Fruit fly (Drosophila melanogaster) whole organism, embryonic: ENCODE data around the gene Cubn.

Experiments
- CG11560 ChIP-seq: fragments of 200-800 bp; sonication (Bioruptor generic); IDR thresholded peaks from 3 replicates; pipeline ENCODE4 v1.3.6; 2022; ENCODE audit warnings: missing biosample characterization, missing genetic modification characterization
- CG12104 ChIP-seq: fragments of 200-800 bp; sonication (Bioruptor generic); optimal IDR thresholded peaks from 3 replicates; lab custom pipeline; 2016; ENCODE audit warnings: missing biosample characterization, missing genetic modification characterization
- CG12155 ChIP-seq: fragments of 200-800 bp; sonication (Bioruptor generic); optimal IDR thresholded peaks from 3 replicates; lab custom pipeline; 2016; ENCODE audit warnings: missing biosample characterization, missing genetic modification characterization
- CG12744 ChIP-seq: fragments of 200-800 bp; sonication (Bioruptor generic); optimal IDR thresholded peaks from 2 replicates; lab custom pipeline; 2016; ENCODE audit warnings: missing biosample characterization, missing genetic modification characterization
- CG13424 ChIP-seq: fragments of 200-800 bp; sonication (Bioruptor generic); optimal IDR thresholded peaks from 2 replicates; lab custom pipeline; 2019; ENCODE audit warnings: missing biosample characterization, mild to moderate bottlenecking, missing genetic modification characterization, moderate library complexity
- CG1603 ChIP-seq: fragments of 200-800 bp; sonication (Bioruptor generic); optimal IDR thresholded peaks from 2 replicates; lab custom pipeline; 2019; ENCODE audit warnings: missing biosample characterization, mild to moderate bottlenecking, missing genetic modification characterization, moderate library complexity
- CG17912 ChIP-seq: fragments of 200-800 bp; sonication (Bioruptor generic); optimal IDR thresholded peaks from 2 replicates; lab custom pipeline; 2018; ENCODE audit warnings: missing biosample characterization, mild to moderate bottlenecking, missing genetic modification characterization
- CG1792 ChIP-seq: fragments of 200-800 bp; sonication (Bioruptor generic); optimal IDR thresholded peaks from 2 replicates; lab custom pipeline; 2016; ENCODE audit warnings: missing biosample characterization, missing genetic modification characterization
- CG18476 ChIP-seq: fragments of 200-800 bp; sonication (Bioruptor generic); optimal IDR thresholded peaks from 2 replicates; lab custom pipeline; 2016; ENCODE audit warnings: missing biosample characterization, mild to moderate bottlenecking, missing genetic modification characterization
- CG31365 ChIP-seq: fragments of 200-800 bp; sonication (Bioruptor generic); optimal IDR thresholded peaks from 2 replicates; lab custom pipeline; 2018; ENCODE audit warnings: missing biosample characterization, mild to moderate bottlenecking, missing genetic modification characterization
- CG31388 ChIP-seq: fragments of 200-800 bp; sonication (Bioruptor generic); optimal IDR thresholded peaks from 2 replicates; lab custom pipeline; 2016; ENCODE audit warnings: missing biosample characterization, missing genetic modification characterization
- CG3281 ChIP-seq: fragments of 200-800 bp; sonication (Bioruptor generic); optimal IDR thresholded peaks from 3 replicates; lab custom pipeline; 2017; ENCODE audit warnings: missing biosample characterization, mild to moderate bottlenecking, missing genetic modification characterization
- CG4360 ChIP-seq: fragments of 200-800 bp; sonication (Bioruptor generic); IDR thresholded peaks from 2 replicates; pipeline ENCODE4 v1.3.6; 2022; ENCODE audit warnings: missing biosample characterization, missing genetic modification characterization
- CG4854 ChIP-seq: fragments of 200-800 bp; sonication (Bioruptor generic); optimal IDR thresholded peaks from 2 replicates; lab custom pipeline; 2016; ENCODE audit warnings: missing biosample characterization, missing genetic modification characterization, inconsistent platforms
- CG6254 ChIP-seq: fragments of 200-800 bp; sonication (Bioruptor generic); optimal IDR thresholded peaks from 3 replicates; lab custom pipeline; 2017; ENCODE audit warnings: mild to moderate bottlenecking, missing biosample characterization, missing genetic modification reagents, missing genetic modification characterization
- CG7372 ChIP-seq: fragments of 200-800 bp; sonication (Bioruptor generic); IDR thresholded peaks from 2 replicates; pipeline ENCODE4 v1.3.6; 2022; ENCODE audit warnings: missing biosample characterization, missing genetic modification characterization
- CG7928 ChIP-seq: fragments of 200-800 bp; sonication (Bioruptor generic); optimal IDR thresholded peaks from 2 replicates; lab custom pipeline; 2017; ENCODE audit warnings: missing biosample characterization, mild to moderate bottlenecking, missing genetic modification characterization
- CG7963 ChIP-seq: fragments of 200-800 bp; sonication (Bioruptor generic); IDR thresholded peaks from 3 replicates; pipeline ENCODE4 v1.3.6; 2022; ENCODE audit warnings: missing biosample characterization, missing genetic modification characterization; ENCODE audit not compliant: partially characterized antibody
- CG8359 ChIP-seq: fragments of 200-800 bp; sonication (Bioruptor generic); optimal IDR thresholded peaks from 2 replicates; lab custom pipeline; 2017; ENCODE audit warnings: missing biosample characterization, mild to moderate bottlenecking, missing genetic modification characterization, borderline replicate concordance
- CTCF ChIP-seq: fragments of 200-800 bp; sonication (Bioruptor generic); optimal IDR thresholded peaks from 2 replicates; lab custom pipeline; 2017; ENCODE audit warnings: missing biosample characterization, mild to moderate bottlenecking, missing genetic modification characterization, moderate library complexity
- CrebB ChIP-seq: fragments of 200-800 bp; sonication (Bioruptor generic); optimal IDR thresholded peaks from 3 replicates; lab custom pipeline; 2018; ENCODE audit warnings: missing biosample characterization, mild to moderate bottlenecking, missing genetic modification characterization
- Doc2 ChIP-seq: fragments of 200-800 bp; sonication (Bioruptor generic); IDR thresholded peaks from 2 replicates; pipeline ENCODE4 v1.3.6; 2022; ENCODE audit warnings: missing biosample characterization, missing genetic modification characterization
- Doc3 ChIP-seq: fragments of 200-800 bp; sonication (Bioruptor generic); IDR thresholded peaks from 3 replicates; pipeline ENCODE4 v1.3.6; 2022; ENCODE audit warnings: missing biosample characterization, missing genetic modification characterization; ENCODE audit not compliant: partially characterized antibody
- Hey ChIP-seq: fragments of 200-800 bp; sonication (Bioruptor generic); optimal IDR thresholded peaks from 3 replicates; lab custom pipeline; 2018; ENCODE audit warnings: missing biosample characterization, mild to moderate bottlenecking, missing genetic modification characterization
- Hmr ChIP-seq: fragments of 200-800 bp; sonication (Bioruptor generic); optimal IDR thresholded peaks from 3 replicates; lab custom pipeline; 2017; ENCODE audit warnings: mild to moderate bottlenecking, missing biosample characterization, missing genetic modification reagents, missing genetic modification characterization
- Hr78 ChIP-seq, 2 experiments: fragments of 200-800 bp in 1 of 2; fragments of >200 bp in 1 of 2; sonication (Bioruptor generic) in 1 of 2; optimal IDR thresholded peaks; 2 replicates each; lab custom pipeline; 2017 to 2019; ENCODE audit warnings: missing biosample characterization in 2 of 2, missing genetic modification characterization in 2 of 2, mild to moderate bottlenecking in 1 of 2, moderate library complexity in 1 of 2
- Mad ChIP-seq: fragments of 200-800 bp; sonication (Bioruptor generic); optimal IDR thresholded peaks from 2 replicates; lab custom pipeline; 2016; ENCODE audit warnings: missing biosample characterization, missing genetic modification characterization
- Med ChIP-seq: fragments of 200-800 bp; sonication (Bioruptor generic); peaks from one replicate; lab custom pipeline; 2016; ENCODE audit warnings: missing biosample characterization, missing genetic modification characterization, mild to moderate bottlenecking, inconsistent platforms, moderate library complexity
- Myb ChIP-seq: fragments of 200-800 bp; sonication (Bioruptor generic); optimal IDR thresholded peaks from 2 replicates; lab custom pipeline; 2016; ENCODE audit warnings: missing biosample characterization, missing genetic modification characterization
- NC2β ChIP-seq: fragments of 200-800 bp; sonication (Bioruptor generic); optimal IDR thresholded peaks from 2 replicates; lab custom pipeline; 2016; ENCODE audit warnings: missing biosample characterization, missing genetic modification characterization
- Opbp ChIP-seq: fragments of 200-800 bp; sonication (Bioruptor generic); IDR thresholded peaks from 3 replicates; pipeline ENCODE4 v1.3.6; 2022; ENCODE audit warnings: missing biosample characterization, missing genetic modification characterization; ENCODE audit not compliant: partially characterized antibody
- Xrp1 ChIP-seq: fragments of 200-800 bp; sonication (Bioruptor generic); IDR thresholded peaks from 2 replicates; pipeline ENCODE4 v1.3.6; 2022; ENCODE audit warnings: missing biosample characterization, missing genetic modification characterization
- ato ChIP-seq: fragments of 200-800 bp; sonication (Bioruptor generic); IDR thresholded peaks from 2 replicates; pipeline ENCODE4 v1.3.6; 2022; ENCODE audit warnings: missing biosample characterization, missing genetic modification characterization; ENCODE audit not compliant: partially characterized antibody
- crp ChIP-seq, 2 experiments: fragments of 200-800 bp; sonication (Bioruptor generic); optimal IDR thresholded peaks; 2 replicates in 1 of 2; 3 replicates in 1 of 2; lab custom pipeline; 2017; ENCODE audit warnings: missing biosample characterization in 2 of 2, missing genetic modification characterization in 2 of 2, mild to moderate bottlenecking in 1 of 2, moderate library complexity in 1 of 2
- dan ChIP-seq: fragments of 200-800 bp; sonication (Bioruptor generic); IDR thresholded peaks from 2 replicates; pipeline ENCODE4 v1.3.6; 2022; ENCODE audit warnings: missing biosample characterization, missing genetic modification characterization
- fd96Cb ChIP-seq: fragments of 200-800 bp; sonication (Bioruptor generic); optimal IDR thresholded peaks from 2 replicates; lab custom pipeline; 2018; ENCODE audit warnings: missing biosample characterization, mild to moderate bottlenecking, missing genetic modification characterization, moderate library complexity
- fru ChIP-seq: fragments of >200 bp; optimal IDR thresholded peaks from 2 replicates; lab custom pipeline; 2017
- ftz-f1 ChIP-seq: fragments of 200-800 bp; sonication (Bioruptor generic); optimal IDR thresholded peaks from 2 replicates; lab custom pipeline; 2016; ENCODE audit warnings: missing biosample characterization, missing genetic modification characterization
- odd ChIP-seq: fragments of 200-800 bp; sonication (Bioruptor generic); optimal IDR thresholded peaks from 2 replicates; lab custom pipeline; 2017; ENCODE audit warnings: missing biosample characterization, mild to moderate bottlenecking, missing genetic modification characterization
- pb ChIP-seq: fragments of 200-800 bp; sonication (Bioruptor generic); optimal IDR thresholded peaks from 3 replicates; lab custom pipeline; 2016; ENCODE audit warnings: missing biosample characterization, missing genetic modification characterization
- pros ChIP-seq: fragments of 200-800 bp; sonication (Bioruptor generic); optimal IDR thresholded peaks from 3 replicates; lab custom pipeline; 2019; ENCODE audit warnings: missing biosample characterization, mild to moderate bottlenecking, missing genetic modification characterization, moderate library complexity
- psq ChIP-seq: fragments of 200-800 bp; sonication (Bioruptor generic); optimal IDR thresholded peaks from 2 replicates; lab custom pipeline; 2017; ENCODE audit warnings: missing biosample characterization, missing genetic modification characterization
- schlank ChIP-seq: fragments of 200-800 bp; sonication (Bioruptor generic); optimal IDR thresholded peaks from 2 replicates; lab custom pipeline; 2018; ENCODE audit warnings: missing biosample characterization, mild to moderate bottlenecking, missing genetic modification characterization
- sima ChIP-seq: fragments of 200-800 bp; sonication (Bioruptor generic); optimal IDR thresholded peaks from 2 replicates; lab custom pipeline; 2016; ENCODE audit warnings: missing biosample characterization, missing genetic modification characterization
- slou ChIP-seq: fragments of 200-800 bp; sonication (Bioruptor generic); optimal IDR thresholded peaks from 3 replicates; lab custom pipeline; 2016; ENCODE audit warnings: missing biosample characterization, missing genetic modification characterization
- stwl ChIP-seq: fragments of 200-800 bp; sonication (Bioruptor generic); optimal IDR thresholded peaks from 3 replicates; lab custom pipeline; 2018; ENCODE audit warnings: missing biosample characterization, mild to moderate bottlenecking, missing genetic modification characterization, moderate library complexity
- unpg ChIP-seq: fragments of 200-800 bp; sonication (Bioruptor generic); optimal IDR thresholded peaks from 3 replicates; lab custom pipeline; 2018; ENCODE audit warnings: missing biosample characterization, mild to moderate bottlenecking, missing genetic modification characterization, moderate library complexity
- vfl ChIP-seq: fragments of 200-800 bp; sonication (Bioruptor generic); optimal IDR thresholded peaks from 2 replicates; lab custom pipeline; 2016; ENCODE audit warnings: missing biosample characterization, missing genetic modification characterization
- zen ChIP-seq: fragments of 200-800 bp; sonication (Bioruptor generic); optimal IDR thresholded peaks from 3 replicates; lab custom pipeline; 2018; ENCODE audit warnings: missing biosample characterization, mild to moderate bottlenecking, missing genetic modification characterization, moderate library complexity
- zfh1 ChIP-seq: fragments of 200-800 bp; sonication (Bioruptor generic); IDR thresholded peaks from 3 replicates; pipeline ENCODE4 v1.3.6; 2022; ENCODE audit warnings: missing biosample characterization, missing genetic modification characterization

Gene Cubn

DNA sequence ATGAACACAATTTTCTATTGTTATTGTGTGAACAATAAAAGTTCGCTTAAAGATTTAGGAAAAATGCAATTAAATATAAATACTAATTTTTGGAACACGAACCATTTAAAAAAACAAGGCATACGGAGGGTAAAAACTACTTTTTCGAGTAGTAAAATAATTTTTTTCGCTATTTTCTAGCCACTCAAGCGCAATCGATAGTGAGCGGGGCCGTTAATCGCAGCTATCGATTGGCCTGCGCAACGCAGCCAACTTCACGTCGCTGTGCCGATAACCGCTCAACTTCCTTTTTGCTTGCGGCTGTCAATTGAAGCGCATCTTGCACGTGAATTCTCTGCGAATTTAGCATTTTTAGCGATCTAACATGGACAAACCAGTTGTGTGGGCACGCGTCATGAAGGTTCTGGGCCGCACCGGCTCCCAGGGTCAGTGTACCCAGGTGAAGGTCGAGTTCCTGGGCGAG lies 16.7 kb downstream of the Cubn start, which contains the start of gene RpS28b (continued):
- TF ChIP-seq sima (peak; percentile 70), CG12744 (peak; percentile 69), slou (peak; percentile 82), CG18476 (peak; percentile 58), CG11560 (tag; lab: Robert Waterston, UW) (peak; percentile 63; the same call in 2 of the 3 replicates), CG12155 (GFP tag; lab: Kevin White, UChicago) (peak; percentile 48), CG1792 (GFP tag; lab: Kevin White, UChicago) (peak; percentile 87), Mad (peak; percentile 92), dan (GFP tag; lab: Robert Waterston, UW) (no peak), schlank (tag; lab: Kevin White, UChicago) (peak; percentile 96), CG31388 (GFP tag; lab: Kevin White, UChicago) (peak; percentile 7), crp (GFP tag; optimal IDR thresholded peaks at IDR 0.05; lab: Kevin White, UChicago) (peak in 1 of 2 experiments; percentile 56), CG12104 (GFP tag; lab: Kevin White, UChicago) (peak; percentile 76), Myb (GFP tag; lab: Kevin White, UChicago) (peak; percentile 65), CG13424 (tag; lab: Kevin White, UChicago) (peak; percentile 40), ftz-f1 (GFP tag; lab: Kevin White, UChicago) (peak; percentile 73), CG4360 (GFP tag; lab: Robert Waterston, UW) (peak; percentile 61), Doc2 (GFP tag; lab: Robert Waterston, UW) (peak; percentile 71; the same call in 1 of the 2 replicates), CG7928 (GFP tag; lab: Kevin White, UChicago) (peak; percentile 60), Xrp1 (GFP tag; lab: Robert Waterston, UW) (peak; percentile 33; the same call in 1 of the 2 replicates), ato (GFP tag; lab: Robert Waterston, UW) (peak; percentile 79), Med (GFP tag; lab: Kevin White, UChicago) (peak; percentile 99), Opbp (GFP tag; lab: Robert Waterston, UW) (peak; percentile 100), zen (tag; lab: Kevin White, UChicago) (peak; percentile 58), zfh1 (GFP tag; lab: Robert Waterston, UW) (peak; percentile 95), stwl (tag; lab: Kevin White, UChicago) (no peak), CG1603 (tag; lab: Kevin White, UChicago) (peak; percentile 90), Doc3 (peak; percentile 53; the same call in 2 of the 3 replicates), CG4854 (GFP tag; lab: Kevin White, UChicago) (peak; percentile 83), CrebB (tag; lab: Kevin White, UChicago) (peak; percentile 84), CG7963 (GFP tag; lab: Robert Waterston, UW) (peak; percentile 77), fd96Cb (tag; lab: Kevin White, UChicago) (peak; percentile 66), unpg (peak; percentile 72), CG31365 (tag; lab: Kevin White, UChicago) (peak; percentile 81), pb (GFP tag; lab: Kevin White, UChicago) (peak; percentile 92), pros (GFP tag; lab: Kevin White, UChicago) (peak; percentile 10), Hmr (peak; percentile 95), Hey (peak; percentile 84), vfl (GFP tag; lab: Kevin White, UChicago) (peak; percentile 56), Hr78 (GFP tag; optimal IDR thresholded peaks at IDR 0.05; lab: Kevin White, UChicago) (no peak), CTCF (peak; percentile 56), CG8359 (GFP tag; lab: Kevin White, UChicago) (peak; percentile 81), NC2β (peak; percentile 94), CG7372 (GFP tag; lab: Robert Waterston, UW) (peak; percentile 86), fru (lab: Kevin White, UChicago) (no peak), CG3281 (GFP tag; lab: Kevin White, UChicago) (peak; percentile 90), psq (peak; percentile 68), CG17912 (peak; percentile 95), odd (GFP tag; lab: Kevin White, UChicago) (peak; percentile 91), CG6254 (GFP tag; lab: Kevin White, UChicago) (peak; percentile 52)
